Worm (Caenorhabditis elegans): Measurements from ENCODE around the gene col-87.

The col-87 gene

DNA sequence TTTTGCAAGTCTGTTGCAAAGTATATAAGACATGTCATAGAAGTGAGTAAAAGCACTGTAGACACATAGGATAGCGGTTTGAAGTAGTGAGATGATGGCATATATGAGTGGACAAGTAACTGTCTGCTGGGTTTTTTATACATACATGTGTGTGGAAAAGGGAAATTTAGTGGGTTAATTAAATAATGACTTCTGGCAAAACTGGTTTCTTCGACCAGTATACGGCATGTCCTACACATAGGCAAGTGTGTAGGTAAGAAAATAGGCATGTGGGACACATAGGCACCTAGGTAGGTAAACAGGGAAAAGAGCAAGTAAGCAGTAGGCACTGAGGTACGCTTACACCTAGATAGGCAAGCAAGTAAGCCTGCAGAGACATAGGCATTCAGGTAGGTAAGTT, at the start of gene col-87:
Gene col-87, minus strand, starts transcription at position 101 of the 400 bp plus-strand sequence.
- TF ChIP-seq T22C8.4 (GFP tag; IDR thresholded peaks at IDR 0.05) (no peak), ztf-29 (GFP tag; IDR thresholded peaks at IDR 0.05) (no peak), ztf-23 (GFP tag; IDR thresholded peaks at IDR 0.05) (no peak), med-1 (GFP tag; optimal IDR thresholded peaks at IDR 0.05; ENCODE audit: insufficient read depth) (no peak), klf-2 (GFP tag; conservative IDR thresholded peaks at IDR 0.05) (no peak), tab-1 (GFP tag; IDR thresholded peaks at IDR 0.05) (no peak), ref-1 (GFP tag; conservative IDR thresholded peaks at IDR 0.05) (no peak), cog-1 (tag; optimal IDR thresholded peaks at IDR 0.05) (no peak), flt-1 (GFP tag; IDR thresholded peaks at IDR 0.05) (no peak)

DNA sequence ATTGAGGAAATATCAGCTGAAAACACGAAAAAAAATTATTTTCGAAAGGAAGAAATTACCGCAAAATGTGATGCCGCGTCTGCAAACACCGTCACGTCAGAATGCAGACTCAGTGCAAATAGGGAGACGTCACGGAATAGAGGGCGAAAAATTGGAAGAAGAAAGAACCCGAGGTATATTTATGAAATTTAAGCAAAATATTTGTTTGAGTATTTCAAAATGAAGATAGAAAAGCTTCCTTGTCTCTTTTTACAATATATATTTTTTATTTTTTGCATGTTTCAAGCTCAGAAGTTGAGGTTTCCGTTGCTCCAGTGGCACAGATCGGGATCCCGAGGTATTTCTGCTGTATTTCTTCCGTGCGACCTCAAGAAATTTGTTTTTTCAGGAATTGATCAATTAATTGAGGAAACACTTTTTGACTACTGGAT, 49.4 kb upstream of the col-87 start, which contains the start of gene W03H9.2:
Gene W03H9.2, minus strand, starts transcription at position 32 of the 431 bp plus-strand sequence.
- TF ChIP-seq tab-1 (GFP tag; IDR thresholded peaks at IDR 0.05) (no peak), med-1 (GFP tag; optimal IDR thresholded peaks at IDR 0.05; ENCODE audit: insufficient read depth) (no peak), ref-1 (GFP tag; conservative IDR thresholded peaks at IDR 0.05) (no peak), cog-1 (tag; optimal IDR thresholded peaks at IDR 0.05) (peak; percentile 92), klf-2 (GFP tag; conservative IDR thresholded peaks at IDR 0.05) (peak; percentile 78), ztf-23 (GFP tag; IDR thresholded peaks at IDR 0.05) (peak; percentile 80), ztf-29 (GFP tag; IDR thresholded peaks at IDR 0.05) (0 out of 2 replicates have a peak, but pooled peaks have one; percentile 56), T22C8.4 (GFP tag; IDR thresholded peaks at IDR 0.05) (no peak), flt-1 (GFP tag; IDR thresholded peaks at IDR 0.05) (peak; percentile 66)

DNA sequence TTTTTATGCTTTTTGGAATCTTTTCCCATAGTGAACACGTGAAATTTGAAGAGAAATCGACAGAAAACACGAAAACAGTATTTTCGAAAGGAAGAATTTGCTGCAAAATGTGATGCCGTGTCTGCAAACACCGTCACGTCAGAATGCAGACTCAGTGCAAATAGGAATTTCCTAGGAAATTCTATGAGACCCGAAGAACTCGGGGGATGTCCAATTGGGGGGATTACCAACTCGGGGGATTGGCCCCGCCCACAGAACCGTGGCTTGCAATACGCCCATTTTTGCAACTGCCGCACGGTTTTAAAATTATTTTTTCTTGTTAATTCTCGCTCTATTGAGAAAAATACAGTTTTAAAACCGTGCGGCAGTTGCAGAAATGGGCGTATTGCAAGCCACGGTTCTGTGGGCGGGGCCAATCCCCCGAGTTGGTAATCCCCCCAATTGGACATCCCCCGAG, 47.6 kb upstream of the col-87 start, which contains the start of gene cacn-1:
Gene cacn-1, minus strand, starts transcription at position 51 of the 457 bp plus-strand sequence.
- TF ChIP-seq ztf-29 (GFP tag; IDR thresholded peaks at IDR 0.05) (peak; percentile 27; the same call in 1 of the 2 replicates), klf-2 (GFP tag; conservative IDR thresholded peaks at IDR 0.05) (0 out of 2 replicates have a peak, but pooled peaks have one; percentile 43), tab-1 (GFP tag; IDR thresholded peaks at IDR 0.05) (0 out of 2 replicates have a peak, but pooled peaks have one; percentile 45), flt-1 (GFP tag; IDR thresholded peaks at IDR 0.05) (0 out of 2 replicates have a peak, but pooled peaks have one; percentile 9), ztf-23 (GFP tag; IDR thresholded peaks at IDR 0.05) (peak; percentile 80)

DNA sequence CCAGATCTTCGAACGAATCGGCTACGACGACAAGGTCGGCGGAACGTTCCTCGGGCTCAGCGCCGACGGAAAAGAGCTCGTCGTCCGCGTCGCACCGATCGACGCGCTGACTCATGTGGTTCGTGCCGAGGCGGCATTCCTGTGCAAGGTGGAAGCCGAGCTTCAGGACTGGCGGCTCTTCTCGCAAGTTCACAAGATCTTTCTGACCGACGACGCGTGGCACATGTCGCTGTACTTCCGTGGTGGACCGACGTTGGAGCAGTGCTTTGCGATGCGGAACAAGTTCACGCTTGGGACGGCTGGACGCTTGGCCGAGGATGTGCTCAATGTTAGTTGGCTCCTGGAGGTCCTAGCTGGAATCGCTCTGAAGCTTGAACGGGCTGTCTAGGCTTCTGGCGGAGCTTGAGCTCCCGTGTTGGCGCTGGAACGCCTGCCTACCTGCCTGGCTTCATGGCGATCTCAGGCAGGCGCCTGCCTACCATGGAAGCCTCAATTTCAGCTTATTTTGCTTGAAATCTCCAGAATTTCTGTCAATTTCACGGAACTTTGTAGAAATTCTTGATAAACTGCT, 44.4 kb upstream of the col-87 start:
- TF ChIP-seq flt-1 (GFP tag; IDR thresholded peaks at IDR 0.05) (no peak), med-1 (GFP tag; optimal IDR thresholded peaks at IDR 0.05; ENCODE audit: insufficient read depth) (no peak), cog-1 (tag; optimal IDR thresholded peaks at IDR 0.05) (no peak), T22C8.4 (GFP tag; IDR thresholded peaks at IDR 0.05) (no peak), ref-1 (GFP tag; conservative IDR thresholded peaks at IDR 0.05) (no peak), tab-1 (GFP tag; IDR thresholded peaks at IDR 0.05) (no peak), ztf-23 (GFP tag; IDR thresholded peaks at IDR 0.05) (no peak), klf-2 (GFP tag; conservative IDR thresholded peaks at IDR 0.05) (no peak), ztf-29 (GFP tag; IDR thresholded peaks at IDR 0.05) (no peak)

DNA sequence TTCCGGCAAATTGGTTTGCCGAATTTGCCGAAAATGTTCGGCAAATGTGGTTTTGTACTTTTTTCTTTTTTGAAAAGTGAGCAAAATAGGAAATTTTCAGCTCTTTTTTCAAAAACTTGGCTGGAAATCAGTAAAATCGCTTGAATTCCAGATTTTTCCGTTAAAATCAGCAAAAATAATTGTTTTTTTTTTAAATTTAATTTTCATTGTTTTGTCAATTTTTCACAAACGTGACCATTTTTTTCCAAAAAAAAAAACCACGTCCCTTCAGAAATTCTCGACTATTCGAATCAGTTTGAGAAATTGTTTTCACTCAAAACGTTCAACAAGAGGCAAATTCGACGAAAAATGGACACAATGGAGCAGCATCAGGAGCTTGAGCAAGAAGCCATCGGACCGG, 43.0 kb upstream of the col-87 start, which contains the start of gene K09E4.1:
Gene K09E4.1, plus strand, starts transcription at position 301 of the 400 bp plus-strand sequence.
- TF ChIP-seq ref-1 (GFP tag; conservative IDR thresholded peaks at IDR 0.05) (no peak), med-1 (GFP tag; optimal IDR thresholded peaks at IDR 0.05; ENCODE audit: insufficient read depth) (no peak), ztf-23 (GFP tag; IDR thresholded peaks at IDR 0.05) (no peak), flt-1 (GFP tag; IDR thresholded peaks at IDR 0.05) (no peak), tab-1 (GFP tag; IDR thresholded peaks at IDR 0.05) (no peak), ztf-29 (GFP tag; IDR thresholded peaks at IDR 0.05) (no peak), T22C8.4 (GFP tag; IDR thresholded peaks at IDR 0.05) (no peak), klf-2 (GFP tag; conservative IDR thresholded peaks at IDR 0.05) (no peak), cog-1 (tag; optimal IDR thresholded peaks at IDR 0.05) (no peak)

DNA sequence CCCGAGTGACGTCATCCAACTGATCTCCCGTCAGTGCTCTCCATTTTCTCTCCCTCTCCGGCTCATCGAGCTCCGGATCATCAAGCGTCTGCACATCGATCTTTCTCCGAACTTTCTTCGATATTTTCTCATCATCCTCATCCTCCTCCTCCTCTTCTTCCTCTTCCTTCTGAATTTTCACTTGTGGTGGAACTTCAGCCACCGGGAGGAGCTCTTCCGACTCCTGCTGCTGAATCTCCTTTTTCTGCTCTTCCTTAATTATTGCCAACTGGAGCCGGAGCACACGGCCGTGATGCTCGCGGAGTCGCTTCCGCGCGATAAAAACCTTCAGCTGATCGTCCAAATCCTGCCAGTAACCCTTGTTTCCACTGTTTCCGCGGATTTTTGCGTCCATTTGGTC, 41.8 kb upstream of the col-87 start:
- TF ChIP-seq cog-1 (tag; optimal IDR thresholded peaks at IDR 0.05) = no peak
- no peak for TF ChIP-seq klf-2 (GFP tag; conservative IDR thresholded peaks at IDR 0.05)
- no peak for TF ChIP-seq med-1 (GFP tag; optimal IDR thresholded peaks at IDR 0.05; ENCODE audit: insufficient read depth)
- TF ChIP-seq ref-1 (GFP tag; conservative IDR thresholded peaks at IDR 0.05) = no peak
- TF ChIP-seq ztf-23 (GFP tag; IDR thresholded peaks at IDR 0.05) = no peak
- TF ChIP-seq T22C8.4 (GFP tag; IDR thresholded peaks at IDR 0.05) = no peak
- no peak for TF ChIP-seq flt-1 (GFP tag; IDR thresholded peaks at IDR 0.05)
- TF ChIP-seq tab-1 (GFP tag; IDR thresholded peaks at IDR 0.05) = no peak
- TF ChIP-seq ztf-29 (GFP tag; IDR thresholded peaks at IDR 0.05) = no peak

DNA sequence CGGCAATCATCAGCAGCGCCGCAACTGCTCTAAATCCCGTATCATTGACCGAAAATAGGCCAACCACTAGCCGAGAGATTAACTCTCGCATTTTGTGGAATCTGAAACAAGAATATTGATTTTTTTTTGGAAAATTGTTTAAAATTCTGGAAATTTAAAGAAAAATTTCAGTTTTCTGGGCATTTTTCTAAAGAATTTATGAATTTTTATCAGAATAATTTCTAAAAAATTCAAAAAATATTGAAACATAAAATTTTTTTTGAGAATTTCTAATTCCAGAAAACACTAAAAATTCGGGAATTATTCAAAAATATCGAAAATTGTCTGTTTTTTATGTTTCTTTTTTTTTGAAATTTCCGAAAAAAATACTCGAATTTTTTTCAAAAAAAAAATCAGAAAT, 38.2 kb upstream of the col-87 start, which contains the start of gene algn-3:
Gene algn-3, minus strand, starts transcription at position 101 of the 400 bp plus-strand sequence.
- TF ChIP-seq T22C8.4 (GFP tag; IDR thresholded peaks at IDR 0.05) = no peak
- TF ChIP-seq ztf-29 (GFP tag; IDR thresholded peaks at IDR 0.05) = no peak
- TF ChIP-seq cog-1 (tag; optimal IDR thresholded peaks at IDR 0.05) = no peak
- TF ChIP-seq med-1 (GFP tag; optimal IDR thresholded peaks at IDR 0.05; ENCODE audit: insufficient read depth) = no peak
- no peak for TF ChIP-seq klf-2 (GFP tag; conservative IDR thresholded peaks at IDR 0.05)
- no peak for TF ChIP-seq tab-1 (GFP tag; IDR thresholded peaks at IDR 0.05)
- no peak for TF ChIP-seq ztf-23 (GFP tag; IDR thresholded peaks at IDR 0.05)
- TF ChIP-seq ref-1 (GFP tag; conservative IDR thresholded peaks at IDR 0.05) = no peak
- no peak for TF ChIP-seq flt-1 (GFP tag; IDR thresholded peaks at IDR 0.05)

DNA sequence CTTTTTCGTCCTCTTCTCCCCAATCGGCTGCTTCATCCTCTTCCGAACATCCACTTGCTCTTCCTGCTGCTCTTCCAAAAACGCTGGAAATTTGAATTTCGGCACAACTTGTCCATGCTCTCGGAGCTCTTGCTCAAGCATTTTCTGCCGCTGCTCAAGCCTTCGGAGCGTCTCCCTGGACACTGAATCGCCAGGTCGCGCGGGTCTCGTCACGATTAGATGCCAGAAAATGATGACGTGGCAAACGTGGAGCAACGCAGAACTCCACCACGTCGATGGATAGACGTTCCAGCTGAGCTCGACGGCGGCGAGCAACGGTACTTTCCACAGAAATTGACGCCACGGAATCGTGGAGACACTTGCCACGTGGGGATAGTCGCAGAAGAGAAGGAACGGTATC, 34.7 kb upstream of the col-87 start:
- TF ChIP-seq cog-1 (tag; optimal IDR thresholded peaks at IDR 0.05) (no peak), T22C8.4 (GFP tag; IDR thresholded peaks at IDR 0.05) (no peak), ref-1 (GFP tag; conservative IDR thresholded peaks at IDR 0.05) (no peak), flt-1 (GFP tag; IDR thresholded peaks at IDR 0.05) (no peak), klf-2 (GFP tag; conservative IDR thresholded peaks at IDR 0.05) (no peak), ztf-23 (GFP tag; IDR thresholded peaks at IDR 0.05) (no peak), med-1 (GFP tag; optimal IDR thresholded peaks at IDR 0.05; ENCODE audit: insufficient read depth) (no peak), tab-1 (GFP tag; IDR thresholded peaks at IDR 0.05) (no peak), ztf-29 (GFP tag; IDR thresholded peaks at IDR 0.05) (no peak)

DNA sequence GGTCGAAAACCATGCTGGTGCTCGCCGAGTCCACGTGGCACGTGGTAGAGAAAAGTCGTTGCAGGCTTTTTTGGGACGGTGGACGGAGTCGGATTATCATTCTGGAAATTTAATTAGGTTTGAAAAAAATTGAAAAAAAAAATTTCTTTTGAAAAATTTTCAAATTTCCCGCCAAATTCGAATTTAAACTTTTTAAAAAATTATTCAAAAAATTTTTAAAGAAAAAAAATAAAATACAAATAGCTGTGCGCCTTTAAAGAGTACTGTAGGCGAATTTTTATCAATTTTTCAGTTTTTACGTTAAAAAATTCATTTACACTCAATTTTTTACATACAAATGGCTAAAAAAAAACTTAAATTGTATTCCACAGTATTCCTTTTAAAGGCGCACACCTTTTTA, 32.4 kb upstream of the col-87 start, which contains the start of gene K09E4.3:
Gene K09E4.3, minus strand, starts transcription at position 101 of the 400 bp plus-strand sequence.
- TF ChIP-seq ztf-29 (GFP tag; IDR thresholded peaks at IDR 0.05) (no peak), flt-1 (GFP tag; IDR thresholded peaks at IDR 0.05) (no peak), ref-1 (GFP tag; conservative IDR thresholded peaks at IDR 0.05) (no peak), T22C8.4 (GFP tag; IDR thresholded peaks at IDR 0.05) (no peak), klf-2 (GFP tag; conservative IDR thresholded peaks at IDR 0.05) (no peak), ztf-23 (GFP tag; IDR thresholded peaks at IDR 0.05) (no peak), med-1 (GFP tag; optimal IDR thresholded peaks at IDR 0.05; ENCODE audit: insufficient read depth) (no peak), tab-1 (GFP tag; IDR thresholded peaks at IDR 0.05) (no peak), cog-1 (tag; optimal IDR thresholded peaks at IDR 0.05) (no peak)
